Fruit fly (Drosophila melanogaster): ENCODE data around the gene CG6638.

Gene CG6638

DNA sequence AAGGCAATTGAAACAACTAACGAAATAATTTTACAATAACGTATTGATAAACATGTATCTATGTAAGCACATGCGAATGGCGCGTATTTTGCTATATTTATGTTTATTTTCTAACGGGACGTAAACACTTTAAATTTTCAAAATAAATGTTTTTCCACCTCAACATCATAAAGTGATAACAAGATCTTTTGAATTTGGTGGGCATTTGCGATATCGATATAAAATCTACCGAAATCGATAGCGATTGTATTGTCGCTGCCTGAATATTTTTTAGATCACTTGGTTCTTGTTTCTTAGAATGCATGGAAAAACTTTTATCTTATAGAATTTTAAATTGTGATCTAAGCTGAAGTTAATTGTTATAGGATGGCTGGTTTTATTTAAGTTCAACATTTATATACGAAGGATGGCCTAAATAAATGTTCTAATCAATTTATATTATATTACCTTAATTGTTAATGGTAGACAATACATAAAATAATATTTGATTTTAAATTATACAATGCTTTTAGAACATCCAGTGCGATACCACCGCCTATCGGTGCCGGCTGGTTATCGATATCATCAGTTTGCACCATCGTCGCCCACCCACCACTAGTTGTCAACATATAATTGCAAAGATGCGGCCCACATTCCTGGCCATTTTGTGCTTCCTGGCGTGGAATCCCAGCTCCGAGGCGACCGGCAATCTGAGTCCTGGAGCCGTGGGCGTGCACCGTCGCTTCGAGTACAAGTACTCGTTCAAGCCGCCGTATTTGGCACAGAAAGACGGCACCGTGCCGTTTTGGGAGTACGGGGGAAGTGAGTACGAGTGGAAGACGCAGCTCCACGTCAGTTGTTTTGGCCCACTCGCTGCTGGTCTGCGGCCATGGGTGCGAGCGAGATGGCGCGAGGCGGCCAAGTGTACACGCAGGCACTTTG lies 41.2 kb downstream of the CG6638 start, which contains the start of gene ergic53 (continued):
- TF ChIP-seq Doc3 (GFP tag; IDR thresholded peaks at IDR 0.05; ENCODE audit: partially characterized antibody) (peak; percentile 65; the same call in 2 of the 3 replicates), slbo (GFP tag; IDR thresholded peaks at IDR 0.05) (no peak), Atf6 (GFP tag; IDR thresholded peaks at IDR 0.05) (no peak), CG13775 (GFP tag; optimal IDR thresholded peaks at IDR 0.05) (no peak), bigmax (GFP tag; optimal IDR thresholded peaks at IDR 0.05) (no peak), CG13123 (GFP tag; optimal IDR thresholded peaks at IDR 0.05) (no peak), kay (GFP tag; optimal IDR thresholded peaks at IDR 0.05) (no peak), CG4282 (GFP tag; optimal IDR thresholded peaks at IDR 0.05) (no peak), CG12104 (GFP tag; optimal IDR thresholded peaks at IDR 0.05) (no peak), CG12659 (GFP tag; optimal IDR thresholded peaks at IDR 0.05) (peak; percentile 44), Mad (GFP tag; optimal IDR thresholded peaks at IDR 0.05) (no peak), CG17385 (GFP tag; optimal IDR thresholded peaks at IDR 0.05) (no peak), Gug (GFP tag; IDR thresholded peaks at IDR 0.05) (no peak), CG4424 (GFP tag; optimal IDR thresholded peaks at IDR 0.05) (peak; percentile 9), CG43689 (GFP tag; IDR thresholded peaks at IDR 0.05) (no peak), CG8290 (GFP tag; optimal IDR thresholded peaks at IDR 0.05) (no peak), CG8290 (tag; optimal IDR thresholded peaks at IDR 0.05) (no peak), sc (optimal IDR thresholded peaks at IDR 0.05) (no peak), sc (GFP tag; optimal IDR thresholded peaks at IDR 0.05) (no peak), CG3838 (GFP tag; optimal IDR thresholded peaks at IDR 0.05) (no peak), HLH3B (GFP tag; IDR thresholded peaks at IDR 0.05) (no peak), C15 (GFP tag; IDR thresholded peaks at IDR 0.05) (no peak), MBD-R2 (GFP tag; IDR thresholded peaks at IDR 0.05) (peak; percentile 87), dimm (GFP tag; IDR thresholded peaks at IDR 0.05) (no peak; the same call in 1 of the 2 replicates), CG10267 (tag; optimal IDR thresholded peaks at IDR 0.05) (peak; percentile 44), CG6813 (GFP tag; optimal IDR thresholded peaks at IDR 0.05) (no peak), CG7556 (GFP tag; optimal IDR thresholded peaks at IDR 0.05) (no peak), CG2712 (tag; optimal IDR thresholded peaks at IDR 0.05) (peak; percentile 44), danr (GFP tag; IDR thresholded peaks at IDR 0.05) (no peak), Rx (GFP tag; IDR thresholded peaks at IDR 0.05) (no peak), peb (GFP tag; IDR thresholded peaks at IDR 0.05) (no peak), Adf1 (GFP tag; IDR thresholded peaks at IDR 0.05) (peak; percentile 41), CG18619 (GFP tag; optimal IDR thresholded peaks at IDR 0.05) (no peak), CG13894 (tag; optimal IDR thresholded peaks at IDR 0.05) (no peak), HLHmδ (GFP tag; optimal IDR thresholded peaks at IDR 0.05) (no peak), CG4328 (GFP tag; optimal IDR thresholded peaks at IDR 0.05) (no peak), ttk (GFP tag; IDR thresholded peaks at IDR 0.05) (no peak), CG12299 (tag; optimal IDR thresholded peaks at IDR 0.05) (no peak), Sin3A (optimal IDR thresholded peaks at IDR 0.05) (peak; percentile 37), chn (GFP tag; optimal IDR thresholded peaks at IDR 0.05) (peak; percentile 13), chm (GFP tag; IDR thresholded peaks at IDR 0.05) (no peak), Dbx (GFP tag; IDR thresholded peaks at IDR 0.05) (0 out of 3 replicates have a peak, but pooled peaks have one; percentile 13), nerfin-1 (tag; optimal IDR thresholded peaks at IDR 0.05) (peak; percentile 53), salm (tag; optimal IDR thresholded peaks at IDR 0.05) (no peak), CG17186 (GFP tag; optimal IDR thresholded peaks at IDR 0.05) (peak; percentile 11), disco-r (GFP tag; optimal IDR thresholded peaks at IDR 0.05) (peak; percentile 41), croc (GFP tag; conservative IDR thresholded peaks at IDR 0.05) (no peak), Ets97D (GFP tag; optimal IDR thresholded peaks at IDR 0.05) (no peak), Fer2 (tag; optimal IDR thresholded peaks at IDR 0.05) (no peak), Nf-YB (GFP tag; optimal IDR thresholded peaks at IDR 0.05) (peak; percentile 14), CG1792 (GFP tag; optimal IDR thresholded peaks at IDR 0.05) (no peak)
